Worm (Caenorhabditis elegans): Measurements from ENCODE around the gene clec-254.
A peak's percentile ranks its signal among the peaks of the same experiment; 100 is the strongest.

Gene clec-254

DNA sequence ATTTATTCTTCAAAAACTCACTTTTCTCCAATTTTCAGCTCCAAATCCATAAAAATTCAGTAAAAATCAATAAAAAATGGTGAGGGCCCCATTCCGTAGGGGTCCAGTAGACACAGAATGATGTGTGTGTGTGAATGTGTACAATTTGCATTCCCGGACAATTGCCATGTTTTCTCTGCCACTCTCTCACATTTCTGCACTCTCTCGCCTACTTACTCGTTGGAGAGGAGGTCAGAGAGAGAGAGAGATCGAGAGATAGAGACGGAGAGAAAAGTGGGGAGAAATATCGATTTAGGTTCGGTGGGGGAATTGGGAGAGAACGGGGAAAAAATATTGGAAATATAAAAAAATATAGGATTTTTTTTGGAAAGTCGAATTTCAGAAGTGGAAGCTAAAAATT lies 30.6 kb downstream of the clec-254 start (continued):
- TF ChIP-seq attf-4 (tag; optimal IDR thresholded peaks at IDR 0.05): peak; percentile 24
- peak; percentile 81 for TF ChIP-seq ceh-28 (tag; optimal IDR thresholded peaks at IDR 0.05)
- TF ChIP-seq sdz-12 (GFP tag; optimal IDR thresholded peaks at IDR 0.05): no peak
- peak; percentile 82 for TF ChIP-seq F37D6.2 (tag; optimal IDR thresholded peaks at IDR 0.05)
- peak; percentile 95 for TF ChIP-seq nhr-6 (tag; optimal IDR thresholded peaks at IDR 0.05)
- peak; percentile 30 to 36 for TF ChIP-seq mdl-1 (tag; optimal IDR thresholded peaks at IDR 0.05)
- TF ChIP-seq dpl-1 (GFP tag; optimal IDR thresholded peaks at IDR 0.05): peak; percentile 65
- TF ChIP-seq jun-1 (tag; optimal IDR thresholded peaks at IDR 0.05): peak; percentile 28
- TF ChIP-seq T26A8.4 (GFP tag; IDR thresholded peaks at IDR 0.05): no peak
- no peak for TF ChIP-seq daf-16 (GFP tag; optimal IDR thresholded peaks at IDR 0.05)
- TF ChIP-seq daf-16 (tag; optimal IDR thresholded peaks at IDR 0.05): peak; percentile 89
- TF ChIP-seq mep-1 (tag; optimal IDR thresholded peaks at IDR 0.05): peak; percentile 82
- TF ChIP-seq rbr-2 (tag; optimal IDR thresholded peaks at IDR 0.05): peak; percentile 86
- peak; percentile 33 for TF ChIP-seq fkh-10 (GFP tag; optimal IDR thresholded peaks at IDR 0.05)
- no peak for TF ChIP-seq nhr-102 (tag; optimal IDR thresholded peaks at IDR 0.05)
- TF ChIP-seq ces-1 (GFP tag; optimal IDR thresholded peaks at IDR 0.05): no peak
- TF ChIP-seq duxl-1 (tag; optimal IDR thresholded peaks at IDR 0.05; ENCODE audit: poor library complexity): peak; percentile 99
- peak; percentile 57 for TF ChIP-seq hmg-1.1 (GFP tag; IDR thresholded peaks at IDR 0.05)
- TF ChIP-seq nhr-28 (tag; optimal IDR thresholded peaks at IDR 0.05): peak; percentile 69
- peak; percentile 80 for TF ChIP-seq hlh-30 (tag; optimal IDR thresholded peaks at IDR 0.05; ENCODE audit: insufficient read depth)
- TF ChIP-seq lin-13 (GFP tag; optimal IDR thresholded peaks at IDR 0.05): peak; percentile 64

DNA sequence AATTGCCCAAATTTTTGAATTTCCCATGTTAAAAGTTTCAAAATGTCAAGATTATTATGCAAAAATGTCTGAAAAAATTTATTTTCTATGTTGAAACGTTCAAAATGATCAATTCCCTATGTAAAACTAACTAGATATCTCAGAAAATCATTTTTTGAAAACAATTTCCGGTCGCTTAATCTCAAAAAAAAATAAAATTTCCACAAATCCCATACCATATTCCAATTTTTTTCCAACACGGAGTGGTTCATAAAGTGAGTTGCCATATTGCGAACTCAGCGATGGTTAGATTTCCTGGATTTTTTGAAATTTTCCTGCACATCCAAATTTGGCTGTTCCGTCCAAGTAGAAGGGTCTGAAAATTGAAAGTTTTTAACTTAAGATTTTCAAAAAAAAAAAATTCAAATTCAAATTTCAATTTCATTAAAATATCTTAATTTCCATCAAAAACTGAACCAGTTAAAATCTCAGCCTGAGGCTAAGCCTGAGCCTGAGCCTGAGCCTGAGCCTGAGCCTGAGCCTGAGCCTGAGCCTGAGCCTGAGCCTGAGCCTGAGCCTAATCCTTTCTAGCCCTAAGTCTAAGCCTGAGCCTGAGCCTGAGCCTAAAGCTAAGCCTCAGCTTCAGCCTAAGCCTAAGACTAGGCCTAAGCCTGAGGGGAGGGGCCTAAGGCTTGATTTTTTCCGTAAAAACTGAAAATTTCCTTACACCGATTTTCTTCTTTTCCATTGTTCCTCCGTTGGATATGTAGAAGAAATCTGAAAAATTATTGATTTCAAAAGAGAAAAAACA lies 31.5 kb downstream of the clec-254 start:
- TF ChIP-seq dmd-9 (GFP tag; IDR thresholded peaks at IDR 0.05) (peak; percentile 55; the same call in 1 of the 2 replicates), Y48G9A.11 (GFP tag; IDR thresholded peaks at IDR 0.05) (no peak), ceh-82 (tag; optimal IDR thresholded peaks at IDR 0.05) (no peak), F37D6.2 (tag; optimal IDR thresholded peaks at IDR 0.05) (no peak), set-16 (GFP tag; IDR thresholded peaks at IDR 0.05) (peak; percentile 59), ZK337.2 (GFP tag; IDR thresholded peaks at IDR 0.05) (no peak)

DNA sequence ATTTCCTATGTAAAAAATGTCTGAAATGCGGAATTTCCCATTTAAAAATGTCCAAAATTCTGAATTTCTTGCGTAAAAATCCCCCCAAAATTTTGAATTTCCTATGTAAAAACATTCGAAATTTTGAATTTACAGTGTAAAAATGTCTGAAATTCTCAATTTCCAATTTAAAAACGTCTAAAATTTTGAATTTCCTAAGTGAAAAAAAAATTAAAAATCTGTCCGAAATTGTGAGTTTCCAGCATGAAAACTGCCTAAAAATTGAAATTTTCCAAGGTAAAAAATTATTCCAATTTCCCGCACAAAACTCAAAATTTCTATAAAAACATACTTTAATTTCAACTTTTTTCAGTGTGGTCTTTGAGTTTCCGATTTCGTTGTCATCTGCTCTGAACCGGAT lies 32.4 kb downstream of the clec-254 start:
- no peak for TF ChIP-seq hmg-1.1 (GFP tag; IDR thresholded peaks at IDR 0.05)
- TF ChIP-seq ZK337.2 (GFP tag; IDR thresholded peaks at IDR 0.05): no peak
- TF ChIP-seq lsy-2 (tag; optimal IDR thresholded peaks at IDR 0.05): no peak
- TF ChIP-seq lir-3 (tag; optimal IDR thresholded peaks at IDR 0.05): no peak
- no peak for TF ChIP-seq hlh-11 (tag; optimal IDR thresholded peaks at IDR 0.05)
- TF ChIP-seq unc-62 (GFP tag; optimal IDR thresholded peaks at IDR 0.05 in 1 of 2): peak in 1 of 2 experiments; percentile 93
- TF ChIP-seq unc-62 (tag; optimal IDR thresholded peaks at IDR 0.05): no peak
- no peak for TF ChIP-seq duxl-1 (tag; optimal IDR thresholded peaks at IDR 0.05; ENCODE audit: poor library complexity)
- TF ChIP-seq nhr-10 (tag; optimal IDR thresholded peaks at IDR 0.05): no peak
- no peak for TF ChIP-seq sdz-12 (GFP tag; optimal IDR thresholded peaks at IDR 0.05)
- TF ChIP-seq aha-1 (tag): peak; percentile 87
- no peak for TF ChIP-seq nhr-237 (tag; optimal IDR thresholded peaks at IDR 0.05)
- TF ChIP-seq lin-29 (GFP tag; IDR thresholded peaks at IDR 0.05): no peak
- no peak for TF ChIP-seq egl-27 (tag; optimal IDR thresholded peaks at IDR 0.05)
- no peak for TF ChIP-seq F10B5.3 (tag; optimal IDR thresholded peaks at IDR 0.05)
- TF ChIP-seq egl-43 (GFP tag; IDR thresholded peaks at IDR 0.05): no peak
- no peak for TF ChIP-seq dpl-1 (GFP tag; optimal IDR thresholded peaks at IDR 0.05)
- no peak for TF ChIP-seq ceh-32 (tag; optimal IDR thresholded peaks at IDR 0.05; ENCODE audit: poor library complexity)
- TF ChIP-seq lin-13 (GFP tag; optimal IDR thresholded peaks at IDR 0.05): no peak
